Worm (Caenorhabditis elegans) whole organism, midembryonic: Measurements from ENCODE around the gene Y54G2A.7.

Experiments used
- flt-1 ChIP-seq: fragments of 200-800 bp; sonication (Bioruptor generic); IDR thresholded peaks from 2 replicates; pipeline ENCODE4 v1.3.6; 2022; ENCODE audit warnings: missing genetic modification characterization, missing compliant biosample characterization
- med-1 ChIP-seq: sonication (generic microtip); optimal IDR thresholded peaks from 2 replicates; lab custom pipeline; 2017; ENCODE audit warnings: missing genetic modification characterization, mild to moderate bottlenecking, missing compliant biosample characterization, antibody characterized with exemption, missing genetic modification reagents; ENCODE audit not compliant: insufficient read depth
- ref-1 ChIP-seq: fragments of 200-800 bp; sonication (Bioruptor generic); conservative IDR thresholded peaks from 2 replicates; pipeline ENCODE4 v1.3.6; 2022; ENCODE audit warnings: missing genetic modification reagents, missing genetic modification characterization, missing compliant biosample characterization
- tab-1 ChIP-seq: fragments of 200-800 bp; sonication (Bioruptor generic); IDR thresholded peaks from 2 replicates; pipeline ENCODE4 v1.3.6; 2022; ENCODE audit warnings: missing genetic modification characterization, missing compliant biosample characterization

- TF ChIP-seq med-1 (no peak), flt-1 (no peak), ref-1 (no peak), tab-1 (GFP tag; lab: Robert Waterston, UW) (no peak)
These were observed 20.3 kb downstream of the Y54G2A.7 start for ce11 chrIV:2858734-2859133.
